Fruit fly (Drosophila melanogaster): ENCODE measurements around the gene CG11983.
A peak's percentile ranks its signal among the peaks of the same experiment; 100 is the strongest.

The CG11983 gene

dm6 chr3R:8979850-8980775 is 28.0 kb upstream of the CG11983 start (continued):
- TF ChIP-seq gt (GFP tag; IDR thresholded peaks at IDR 0.05) (no peak), CG12744 (GFP tag; optimal IDR thresholded peaks at IDR 0.05) (no peak), Hsf (GFP tag; optimal IDR thresholded peaks at IDR 0.05) (no peak), Scr (GFP tag; IDR thresholded peaks at IDR 0.05; ENCODE audit: partially characterized antibody) (0 out of 2 replicates have a peak, but pooled peaks have one; percentile 20), Eip74EF (GFP tag; optimal IDR thresholded peaks at IDR 0.05) (peak in 1 of 2 experiments; percentile 22), CG14710 (tag; optimal IDR thresholded peaks at IDR 0.05) (peak; percentile 7), CG32767 (GFP tag; IDR thresholded peaks at IDR 0.05) (no peak), aop (GFP tag; IDR thresholded peaks at IDR 0.05) (no peak), Xbp1 (GFP tag; optimal IDR thresholded peaks at IDR 0.05) (no peak), nerfin-2 (GFP tag; IDR thresholded peaks at IDR 0.05; ENCODE audit: partially characterized antibody) (0 out of 2 replicates have a peak, but pooled peaks have one; percentile 22), CG31365 (tag; optimal IDR thresholded peaks at IDR 0.05) (no peak), CG8290 (GFP tag; optimal IDR thresholded peaks at IDR 0.05) (no peak), CG8290 (tag; optimal IDR thresholded peaks at IDR 0.05) (peak in 1 of 2 experiments; percentile 34), phol (tag; optimal IDR thresholded peaks at IDR 0.05) (peak; percentile 16), pzg (GFP tag; optimal IDR thresholded peaks at IDR 0.05) (peak; percentile 14), insv (GFP tag; optimal IDR thresholded peaks at IDR 0.05) (peak in 1 of 2 experiments; percentile 3), Bgb (GFP tag; IDR thresholded peaks at IDR 0.05; ENCODE audit: partially characterized antibody) (peak; percentile 84), CG8089 (GFP tag; optimal IDR thresholded peaks at IDR 0.05) (no peak), CG4820 (GFP tag; optimal IDR thresholded peaks at IDR 0.05) (no peak), Dp (GFP tag; optimal IDR thresholded peaks at IDR 0.05) (peak; percentile 97), CG7745 (tag; optimal IDR thresholded peaks at IDR 0.05) (no peak), CG11504 (tag; optimal IDR thresholded peaks at IDR 0.05) (peak; percentile 65), CG43689 (GFP tag; IDR thresholded peaks at IDR 0.05) (no peak), inv (GFP tag; IDR thresholded peaks at IDR 0.05; ENCODE audit: partially characterized antibody) (peak; percentile 36; the same call in 1 of the 2 replicates), CG1647 (GFP tag; optimal IDR thresholded peaks at IDR 0.05) (no peak), CG15073 (GFP tag; optimal IDR thresholded peaks at IDR 0.05) (no peak), CG13424 (tag; optimal IDR thresholded peaks at IDR 0.05) (no peak), CG6654 (GFP tag; optimal IDR thresholded peaks at IDR 0.05) (no peak), CG12769 (tag; optimal IDR thresholded peaks at IDR 0.05) (peak; percentile 6), p53 (GFP tag; optimal IDR thresholded peaks at IDR 0.05) (no peak), pum (GFP tag; optimal IDR thresholded peaks at IDR 0.05) (peak; percentile 8), Ada2b (GFP tag; IDR thresholded peaks at IDR 0.05) (no peak), gcm2 (GFP tag; optimal IDR thresholded peaks at IDR 0.05) (peak; percentile 3), Hmr (GFP tag; optimal IDR thresholded peaks at IDR 0.05) (peak; percentile 16), CG6689 (GFP tag; IDR thresholded peaks at IDR 0.05) (no peak), zen (tag; optimal IDR thresholded peaks at IDR 0.05) (peak; percentile 37), lbe (GFP tag; optimal IDR thresholded peaks at IDR 0.05) (no peak), CoRest (tag; optimal IDR thresholded peaks at IDR 0.05) (peak; percentile 24), slbo (GFP tag; IDR thresholded peaks at IDR 0.05) (no peak), CG9817 (tag; optimal IDR thresholded peaks at IDR 0.05) (peak; percentile 23), pnt (GFP tag; optimal IDR thresholded peaks at IDR 0.05) (peak; percentile 10), Oaz (GFP tag; IDR thresholded peaks at IDR 0.05) (no peak), BEAF-32 (GFP tag; optimal IDR thresholded peaks at IDR 0.05) (peak; percentile 6), sim (GFP tag; IDR thresholded peaks at IDR 0.05) (0 out of 2 replicates have a peak, but pooled peaks have one; percentile 27), Doc2 (GFP tag; IDR thresholded peaks at IDR 0.05) (no peak), sug (tag; optimal IDR thresholded peaks at IDR 0.05) (no peak), salm (tag; optimal IDR thresholded peaks at IDR 0.05) (no peak), lola (GFP tag; optimal IDR thresholded peaks at IDR 0.05) (no peak)

All from whole organism, embryonic.